Worm (Caenorhabditis elegans): ENCODE data around the gene srm-6.

srm-6 gene

DNA sequence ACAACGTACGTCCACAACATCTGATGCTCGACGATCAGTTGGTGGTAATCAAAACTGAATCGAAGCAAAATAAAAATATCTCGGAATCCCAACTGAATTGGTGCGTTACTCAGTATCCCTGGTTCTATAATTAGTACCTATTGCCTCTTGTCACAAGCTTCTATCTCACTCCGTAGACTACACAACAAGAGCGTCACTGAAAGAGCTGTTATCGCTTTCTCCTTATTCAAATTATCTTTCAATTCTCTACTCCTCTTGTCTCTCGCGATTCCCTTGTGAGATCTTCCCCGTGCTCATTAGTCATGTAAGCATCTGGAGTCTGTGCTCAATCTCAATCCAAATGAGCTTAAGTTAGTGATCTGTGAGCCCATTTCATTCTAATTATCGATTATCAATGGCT is at the start of gene srm-6:
srm-6 (plus strand) TSS at position 301 of the 400 bp plus-strand sequence.
- TF ChIP-seq lin-32 (GFP tag; optimal IDR thresholded peaks at IDR 0.05) (no peak), unc-39 (tag; optimal IDR thresholded peaks at IDR 0.05) (no peak), blmp-1 (tag; optimal IDR thresholded peaks at IDR 0.05) (no peak), snpc-4 (tag; optimal IDR thresholded peaks at IDR 0.05) (no peak), sptf-1 (tag; optimal IDR thresholded peaks at IDR 0.05) (no peak), ceh-43 (GFP tag; optimal IDR thresholded peaks at IDR 0.05) (no peak), nhr-28 (tag; optimal IDR thresholded peaks at IDR 0.05) (no peak), nhr-237 (tag; optimal IDR thresholded peaks at IDR 0.05) (no peak)

DNA sequence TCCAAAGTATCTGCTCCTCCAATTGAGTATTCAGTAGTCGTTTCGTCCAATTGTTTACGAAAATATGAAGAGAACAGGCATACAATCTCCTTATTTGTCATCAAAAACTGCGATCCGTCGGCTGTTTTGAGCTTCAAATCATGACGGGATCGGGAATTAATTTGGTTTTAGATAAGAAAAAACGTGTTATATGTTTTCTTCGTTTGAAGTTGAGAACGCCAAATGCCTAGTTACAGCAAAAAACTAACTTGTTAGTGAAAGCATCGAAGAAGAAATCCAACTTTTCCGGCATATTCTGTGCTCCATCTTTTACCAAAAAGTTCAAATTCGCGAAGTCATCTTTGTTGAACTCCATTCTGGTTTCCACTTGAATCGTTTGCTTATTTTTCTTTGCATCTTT is 47.4 kb upstream of the srm-6 start, which contains the start of gene F14D7.1:
F14D7.1 (minus strand) TSS at position 101 of the 400 bp plus-strand sequence.
- TF ChIP-seq zip-8 (tag; optimal IDR thresholded peaks at IDR 0.05) (no peak), elt-3 (tag; optimal IDR thresholded peaks at IDR 0.05) (no peak), nhr-237 (tag; optimal IDR thresholded peaks at IDR 0.05) (no peak), blmp-1 (tag; optimal IDR thresholded peaks at IDR 0.05) (no peak)

DNA sequence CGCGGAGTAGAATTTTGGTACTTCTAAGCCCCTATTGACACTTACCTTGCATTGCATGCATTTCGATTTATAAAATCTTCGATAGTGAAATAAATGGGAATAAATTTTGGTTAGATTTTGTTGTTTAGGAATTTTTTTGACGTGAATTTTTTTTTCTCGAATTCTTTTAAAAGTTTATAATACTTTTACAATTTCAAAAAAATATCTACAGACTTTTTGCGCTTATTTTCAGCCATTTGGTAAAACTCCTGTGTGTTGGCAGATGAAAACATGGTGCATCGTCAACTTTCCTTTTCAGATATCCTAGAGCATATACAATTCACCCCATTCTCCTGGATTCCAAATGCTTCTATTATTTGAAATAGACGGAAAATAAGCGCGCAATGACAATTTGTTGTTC is 46.1 kb upstream of the srm-6 start, which contains the start of gene F14D7.18:
F14D7.18 (minus strand) TSS at position 101 of the 400 bp plus-strand sequence.
- no peak for TF ChIP-seq nhr-28 (tag; optimal IDR thresholded peaks at IDR 0.05)
- TF ChIP-seq ceh-39 (tag; optimal IDR thresholded peaks at IDR 0.05): no peak
- no peak for TF ChIP-seq flh-1 (GFP tag; optimal IDR thresholded peaks at IDR 0.05)
- no peak for TF ChIP-seq blmp-1 (tag; optimal IDR thresholded peaks at IDR 0.05)
- TF ChIP-seq bed-3 (GFP tag; optimal IDR thresholded peaks at IDR 0.05): no peak
- TF ChIP-seq unc-39 (tag; optimal IDR thresholded peaks at IDR 0.05): no peak
- TF ChIP-seq nhr-2 (tag; optimal IDR thresholded peaks at IDR 0.05): no peak
- TF ChIP-seq ces-1 (GFP tag; optimal IDR thresholded peaks at IDR 0.05): no peak
- no peak for TF ChIP-seq sptf-1 (tag; optimal IDR thresholded peaks at IDR 0.05)
- no peak for TF ChIP-seq unc-120 (tag; optimal IDR thresholded peaks at IDR 0.05; ENCODE audit: poor library complexity, severe bottlenecking)
- no peak for TF ChIP-seq tbx-8 (GFP tag; optimal IDR thresholded peaks at IDR 0.05)
- TF ChIP-seq unc-62 (GFP tag; optimal IDR thresholded peaks at IDR 0.05): no peak
- TF ChIP-seq elt-3 (tag; optimal IDR thresholded peaks at IDR 0.05): no peak
- TF ChIP-seq hlh-1 (tag; optimal IDR thresholded peaks at IDR 0.05): no peak
- TF ChIP-seq nhr-12 (tag; optimal IDR thresholded peaks at IDR 0.05): no peak

DNA sequence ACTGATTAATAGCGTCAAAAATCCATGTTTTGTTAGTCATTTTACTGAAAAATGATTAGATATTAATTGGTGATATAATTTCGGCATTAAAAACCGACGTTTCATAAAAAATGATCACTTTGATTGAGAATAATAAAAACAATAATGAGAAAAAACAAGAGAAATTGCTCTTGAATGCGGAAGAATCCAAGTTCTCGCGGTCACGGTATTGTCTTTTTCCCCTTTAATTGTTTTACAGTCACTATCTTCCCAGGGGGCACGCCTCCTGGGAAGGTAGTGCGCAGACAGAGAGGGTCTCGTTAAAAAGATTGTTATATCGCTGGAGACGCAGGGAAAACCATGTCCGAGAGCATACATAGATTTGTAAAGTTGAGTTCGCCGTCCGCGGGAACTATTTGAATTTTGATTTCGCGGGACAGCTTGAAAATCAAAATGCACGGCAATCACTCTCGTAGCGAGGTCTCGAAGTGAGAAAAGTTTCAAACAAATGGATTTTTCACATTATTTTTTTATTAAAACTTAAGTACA is 43.0 kb upstream of the srm-6 start, which contains the start of gene F14D7.2:
F14D7.2 (minus strand) TSS at position 51 of the 528 bp plus-strand sequence.
- TF ChIP-seq ceh-83 (GFP tag; optimal IDR thresholded peaks at IDR 0.05) (no peak), elt-1 (tag; optimal IDR thresholded peaks at IDR 0.05; ENCODE audit: borderline replicate concordance, insufficient read depth) (no peak), ceh-43 (GFP tag; optimal IDR thresholded peaks at IDR 0.05) (no peak), nhr-76 (tag; optimal IDR thresholded peaks at IDR 0.05) (no peak), nhr-12 (tag; optimal IDR thresholded peaks at IDR 0.05) (no peak), pha-4 (tag; optimal IDR thresholded peaks at IDR 0.05) (no peak), lin-13 (tag; optimal IDR thresholded peaks at IDR 0.05) (no peak), mep-1 (tag; optimal IDR thresholded peaks at IDR 0.05) (no peak), snpc-4 (tag; optimal IDR thresholded peaks at IDR 0.05) (no peak), ztf-11 (tag; optimal IDR thresholded peaks at IDR 0.05) (no peak), cnd-1 (tag; optimal IDR thresholded peaks at IDR 0.05) (no peak), hlh-1 (tag; optimal IDR thresholded peaks at IDR 0.05) (no peak), tbx-8 (GFP tag; optimal IDR thresholded peaks at IDR 0.05) (no peak), zip-8 (tag; optimal IDR thresholded peaks at IDR 0.05) (no peak), ces-1 (GFP tag; optimal IDR thresholded peaks at IDR 0.05) (no peak), unc-62 (GFP tag; optimal IDR thresholded peaks at IDR 0.05) (no peak), unc-120 (tag; optimal IDR thresholded peaks at IDR 0.05; ENCODE audit: poor library complexity, severe bottlenecking) (no peak), sptf-1 (tag; optimal IDR thresholded peaks at IDR 0.05) (no peak)

DNA sequence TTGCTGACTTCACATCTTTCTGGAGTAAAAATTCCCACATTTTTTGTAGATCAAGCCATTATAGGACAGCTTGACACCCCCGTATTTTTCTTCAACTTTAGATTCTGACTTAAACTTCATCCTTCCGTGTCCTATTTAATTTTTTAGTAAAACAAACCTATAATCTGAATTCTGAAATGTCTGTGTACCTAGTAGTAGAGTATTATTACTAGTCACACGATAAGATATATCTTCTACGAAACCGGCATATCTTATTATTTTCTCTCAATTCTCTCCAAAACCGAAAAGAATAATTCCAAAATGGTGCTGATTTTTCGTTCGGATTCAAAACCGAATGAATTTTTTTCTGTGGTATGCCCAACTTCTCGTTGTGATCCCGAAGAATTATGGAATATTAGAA is 42.4 kb upstream of the srm-6 start, which contains the start of gene F14D7.9:
F14D7.9 (plus strand) TSS at position 301 of the 400 bp plus-strand sequence.
- TF ChIP-seq nhr-28 (tag; optimal IDR thresholded peaks at IDR 0.05) (no peak), elt-3 (tag; optimal IDR thresholded peaks at IDR 0.05) (no peak), sem-2 (GFP tag; optimal IDR thresholded peaks at IDR 0.05) (no peak), sptf-1 (tag; optimal IDR thresholded peaks at IDR 0.05) (no peak), pha-4 (tag; optimal IDR thresholded peaks at IDR 0.05) (no peak), lin-13 (tag; optimal IDR thresholded peaks at IDR 0.05) (no peak), ceh-83 (GFP tag; optimal IDR thresholded peaks at IDR 0.05) (no peak), unc-39 (tag; optimal IDR thresholded peaks at IDR 0.05) (no peak), M03D4.4 (tag; optimal IDR thresholded peaks at IDR 0.05) (no peak), lin-32 (GFP tag; optimal IDR thresholded peaks at IDR 0.05) (no peak)

All from whole organism, mixed stage, embryonic.